Fruit fly (Drosophila melanogaster): Measurements from ENCODE around the gene CG6592.
A peak's percentile ranks its signal among the peaks of the same experiment; 100 is the strongest.

The CG6592 gene

dm6 chr3L:6093213-6093612 lies 33.8 kb downstream of the CG6592 start, which contains the start of gene CG10469:
CG10469 (minus strand) TSS chr3L:6093313.
- TF ChIP-seq salr (GFP tag; optimal IDR thresholded peaks at IDR 0.05) (no peak), CG15336 (GFP tag; IDR thresholded peaks at IDR 0.05) (no peak), CG8119 (GFP tag; IDR thresholded peaks at IDR 0.05) (no peak), CG4318 (GFP tag; optimal IDR thresholded peaks at IDR 0.05) (no peak), topi (GFP tag; optimal IDR thresholded peaks at IDR 0.05) (no peak), svp (GFP tag) (no peak), CG34406 (GFP tag; optimal IDR thresholded peaks at IDR 0.05) (no peak), spab (GFP tag; optimal IDR thresholded peaks at IDR 0.05) (no peak), CG6163 (GFP tag; IDR thresholded peaks at IDR 0.05) (no peak), Smox (GFP tag; optimal IDR thresholded peaks at IDR 0.05) (no peak), Eip93F (GFP tag; optimal IDR thresholded peaks at IDR 0.05) (no peak), Met (GFP tag; optimal IDR thresholded peaks at IDR 0.05) (no peak), eg (GFP tag; IDR thresholded peaks at IDR 0.05) (no peak), CG6792 (GFP tag; optimal IDR thresholded peaks at IDR 0.05) (no peak)

dm6 chr3L:6094697-6095096 lies 35.2 kb downstream of the CG6592 start, which contains the start of the genes CG10467 and loj:
CG10467 (minus strand) TSS chr3L:6094747.
loj (plus strand) TSS chr3L:6094987.
- TF ChIP-seq CG8319 (GFP tag; optimal IDR thresholded peaks at IDR 0.05) (peak; percentile 85), Ets21C (GFP tag; optimal IDR thresholded peaks at IDR 0.05) (peak; percentile 85), eg (GFP tag; IDR thresholded peaks at IDR 0.05) (peak; percentile 94), fd85E (GFP tag; optimal IDR thresholded peaks at IDR 0.05) (peak; percentile 40), CG8632 (GFP tag; optimal IDR thresholded peaks at IDR 0.05) (peak; percentile 87), Sox102F (GFP tag; optimal IDR thresholded peaks at IDR 0.05) (peak; percentile 82), Sox14 (GFP tag; optimal IDR thresholded peaks at IDR 0.05) (peak; percentile 81), topi (GFP tag; optimal IDR thresholded peaks at IDR 0.05) (peak; percentile 80), dac (GFP tag; optimal IDR thresholded peaks at IDR 0.05) (peak; percentile 78), ss (GFP tag; optimal IDR thresholded peaks at IDR 0.05) (peak in 1 of 2 experiments; percentile 53), cyc (GFP tag; optimal IDR thresholded peaks at IDR 0.05) (peak; percentile 93), Gug (GFP tag; IDR thresholded peaks at IDR 0.05) (peak; percentile 91), svp (GFP tag) (peak; percentile 88), CG11294 (GFP tag; IDR thresholded peaks at IDR 0.05) (peak; percentile 94), Hr38 (GFP tag; optimal IDR thresholded peaks at IDR 0.05) (peak; percentile 40), esn (GFP tag; optimal IDR thresholded peaks at IDR 0.05) (peak; percentile 89), CG6792 (GFP tag; optimal IDR thresholded peaks at IDR 0.05) (peak; percentile 83), acj6 (GFP tag; optimal IDR thresholded peaks at IDR 0.05) (peak; percentile 94), Eip75B (GFP tag; optimal IDR thresholded peaks at IDR 0.05) (peak; percentile 65), net (GFP tag; optimal IDR thresholded peaks at IDR 0.05) (peak; percentile 87), CG6808 (GFP tag; optimal IDR thresholded peaks at IDR 0.05) (peak; percentile 75), CG3919 (GFP tag; optimal IDR thresholded peaks at IDR 0.05) (peak; percentile 91), CG9139 (GFP tag; optimal IDR thresholded peaks at IDR 0.05) (peak; percentile 22), OdsH (GFP tag; optimal IDR thresholded peaks at IDR 0.05) (peak; percentile 96), spab (GFP tag; optimal IDR thresholded peaks at IDR 0.05) (peak; percentile 68), Met (GFP tag; optimal IDR thresholded peaks at IDR 0.05) (peak; percentile 87), CG10669 (GFP tag; optimal IDR thresholded peaks at IDR 0.05) (peak; percentile 89), pdm3 (GFP tag; optimal IDR thresholded peaks at IDR 0.05) (peak; percentile 92), Sox15 (GFP tag; optimal IDR thresholded peaks at IDR 0.05) (peak; percentile 94), CG31627 (GFP tag; optimal IDR thresholded peaks at IDR 0.05) (peak; percentile 92), CG10631 (GFP tag; optimal IDR thresholded peaks at IDR 0.05) (peak; percentile 96), Lpt (GFP tag; optimal IDR thresholded peaks at IDR 0.05) (peak; percentile 82), CG34406 (GFP tag; optimal IDR thresholded peaks at IDR 0.05) (peak; percentile 90), CG11902 (GFP tag; optimal IDR thresholded peaks at IDR 0.05) (peak; percentile 95), Smox (GFP tag; optimal IDR thresholded peaks at IDR 0.05) (peak; percentile 85), Eip93F (GFP tag; optimal IDR thresholded peaks at IDR 0.05) (peak; percentile 22), achi (GFP tag; optimal IDR thresholded peaks at IDR 0.05) (peak; percentile 91), Ets96B (tag; optimal IDR thresholded peaks at IDR 0.05) (peak; percentile 89), CG16779 (tag; optimal IDR thresholded peaks at IDR 0.05) (no peak), CG32006 (GFP tag; optimal IDR thresholded peaks at IDR 0.05) (peak; percentile 92), CG15336 (GFP tag; IDR thresholded peaks at IDR 0.05) (no peak; the same call in 1 of the 2 replicates), CG1621 (tag; optimal IDR thresholded peaks at IDR 0.05) (peak; percentile 76), CG8119 (GFP tag; IDR thresholded peaks at IDR 0.05) (no peak; the same call in 1 of the 3 replicates), CG6276 (GFP tag; optimal IDR thresholded peaks at IDR 0.05) (peak; percentile 52), vri (GFP tag; optimal IDR thresholded peaks at IDR 0.05) (peak; percentile 68), CG6163 (GFP tag; IDR thresholded peaks at IDR 0.05) (peak; percentile 94)

All from whole organism, prepupa.